ENCODE assay signal across 7 worm cellular contexts in genomic region chrV:19611675-19612345, ce11.
TF ChIP-seq lines count a peak whose summit lies in the region.

No protein-coding gene starts in this region.

TF ChIP-seq in whole organism, L1 larva, 84 proteins besides CTCF, POLR2A, EP300 and RAD21:
- TF ChIP-seq tlp-1 (tag; optimal IDR thresholded peaks at IDR 0.05; lab: Kevin White, UChicago) (no peak), fkh-8 (tag; optimal IDR thresholded peaks at IDR 0.05; lab: Kevin White, UChicago) (no peak), nhr-237 (tag; optimal IDR thresholded peaks at IDR 0.05; lab: Kevin White, UChicago) (no peak), elt-2 (tag; optimal IDR thresholded peaks at IDR 0.05; lab: Kevin White, UChicago) (no peak), nhr-85 (tag; lab: Kevin White, UChicago) (peak; percentile 61), nhr-19 (GFP tag; conservative IDR thresholded peaks at IDR 0.05; lab: Robert Waterston, UW) (peak; percentile 10; the same call in 1 of the 2 replicates), lin-14 (GFP tag; optimal IDR thresholded peaks at IDR 0.05; lab: Kevin White, UChicago) (peak; percentile 2), grh-1 (GFP tag; IDR thresholded peaks at IDR 0.05; lab: Robert Waterston, UW) (0 out of 2 replicates have a peak, but pooled peaks have one; percentile 40), aha-1 (tag; optimal IDR thresholded peaks at IDR 0.05; lab: Kevin White, UChicago) (no peak)

TF ChIP-seq in whole organism, L2 larva, 48 proteins besides CTCF, POLR2A, EP300 and RAD21:
- TF ChIP-seq lin-13 (GFP tag; optimal IDR thresholded peaks at IDR 0.05; lab: Kevin White, UChicago) (peak; percentile 4), nhr-21 (tag; optimal IDR thresholded peaks at IDR 0.05; lab: Kevin White, UChicago) (peak; percentile 11), nhr-25 (tag; optimal IDR thresholded peaks at IDR 0.05; lab: Kevin White, UChicago) (no peak), ama-1 (optimal IDR thresholded peaks at IDR 0.05; lab: Kevin White, UChicago) (peak; percentile 21), elt-3 (tag; optimal IDR thresholded peaks at IDR 0.05; lab: Kevin White, UChicago) (no peak), Y55F3AM.14 (GFP tag; optimal IDR thresholded peaks at IDR 0.05; lab: Kevin White, UChicago) (peak; percentile 32)
TF ChIP-seq in whole organism, L2 larva: peak in this region for 4.

TF ChIP-seq in whole organism, L3 larva, 47 proteins besides CTCF, POLR2A, EP300 and RAD21:
- TF ChIP-seq nhr-43 (tag; optimal IDR thresholded peaks at IDR 0.05; lab: Kevin White, UChicago; ENCODE audit: poor library complexity, severe bottlenecking) (peak; percentile 59), nfya-1 (tag; optimal IDR thresholded peaks at IDR 0.05; lab: Kevin White, UChicago; ENCODE audit: insufficient read depth) (peak; percentile 25), ama-1 (optimal IDR thresholded peaks at IDR 0.05; lab: Kevin White, UChicago) (peak; percentile 80), nhr-23 (tag; optimal IDR thresholded peaks at IDR 0.05; lab: Kevin White, UChicago) (peak; percentile 60), ceh-9 (tag; optimal IDR thresholded peaks at IDR 0.05; lab: Kevin White, UChicago) (no peak)
TF ChIP-seq in whole organism, L3 larva: peak in this region for 4.

TF ChIP-seq in whole organism, L4 larva, 104 proteins besides CTCF, POLR2A, EP300 and RAD21 (continues in another document):
- TF ChIP-seq daf-19 (GFP tag; conservative IDR thresholded peaks at IDR 0.05; lab: Robert Waterston, UW): no peak
- TF ChIP-seq zip-11 (GFP tag; IDR thresholded peaks at IDR 0.05; lab: Robert Waterston, UW): no peak
- no peak for TF ChIP-seq Y75B8A.6 (GFP tag; IDR thresholded peaks at IDR 0.05; lab: Robert Waterston, UW)
- peak; percentile 75 for TF ChIP-seq set-16 (GFP tag; IDR thresholded peaks at IDR 0.05; lab: Robert Waterston, UW)
- TF ChIP-seq mdl-1 (tag; optimal IDR thresholded peaks at IDR 0.05; lab: Kevin White, UChicago): no peak
- TF ChIP-seq ceh-82 (tag; optimal IDR thresholded peaks at IDR 0.05; lab: Kevin White, UChicago): no peak
- peak; percentile 14 for TF ChIP-seq lin-13 (GFP tag; optimal IDR thresholded peaks at IDR 0.05; lab: Kevin White, UChicago)
- TF ChIP-seq hif-1 (tag; optimal IDR thresholded peaks at IDR 0.05; lab: Kevin White, UChicago): peak in 1 of 2 experiments; percentile 23
- no peak for TF ChIP-seq nhr-25 (tag; optimal IDR thresholded peaks at IDR 0.05; lab: Kevin White, UChicago; ENCODE audit: borderline replicate concordance, insufficient read depth)
- TF ChIP-seq arid-1 (GFP tag; conservative IDR thresholded peaks at IDR 0.05; lab: Robert Waterston, UW): peak; percentile 3; the same call in 1 of the 2 replicates
- TF ChIP-seq tra-1 (GFP tag; IDR thresholded peaks at IDR 0.05; lab: Robert Waterston, UW): 0 out of 2 replicates have a peak, but pooled peaks have one; percentile 8
- TF ChIP-seq D1046.2 (GFP tag; IDR thresholded peaks at IDR 0.05; lab: Robert Waterston, UW): peak; percentile 61; the same call in 1 of the 2 replicates
- 0 out of 2 replicates have a peak, but pooled peaks have one; percentile 7 for TF ChIP-seq nhr-41 (GFP tag; IDR thresholded peaks at IDR 0.05; lab: Robert Waterston, UW)
- 0 out of 2 replicates have a peak, but pooled peaks have one; percentile 6 for TF ChIP-seq lin-29 (GFP tag; IDR thresholded peaks at IDR 0.05; lab: Robert Waterston, UW)
- TF ChIP-seq Y105C5A.15 (GFP tag; IDR thresholded peaks at IDR 0.05; lab: Robert Waterston, UW): no peak

TF ChIP-seq in whole organism, midembryonic, 9 proteins besides CTCF, POLR2A, EP300 and RAD21:
- TF ChIP-seq T22C8.4 (GFP tag; IDR thresholded peaks at IDR 0.05; lab: Robert Waterston, UW) (0 out of 2 replicates have a peak, but pooled peaks have one; percentile 8), ztf-29 (GFP tag; IDR thresholded peaks at IDR 0.05; lab: Robert Waterston, UW) (no peak)

TF ChIP-seq in whole organism, mixed stage, embryonic, 35 proteins besides CTCF, POLR2A, EP300 and RAD21:
- TF ChIP-seq elt-1 (tag; optimal IDR thresholded peaks at IDR 0.05; lab: Kevin White, UChicago; ENCODE audit: borderline replicate concordance, insufficient read depth): no peak
- TF ChIP-seq drap-1 (GFP tag; optimal IDR thresholded peaks at IDR 0.05; lab: Kevin White, UChicago): peak; percentile 31

TF ChIP-seq in whole organism, young adult, 124 proteins besides CTCF, POLR2A, EP300 and RAD21 (continues in another document):
- TF ChIP-seq sdz-38 (tag; optimal IDR thresholded peaks at IDR 0.05; lab: Kevin White, UChicago): no peak
- peak; percentile 53; the same call in 1 of the 2 replicates for TF ChIP-seq ztf-6 (GFP tag; IDR thresholded peaks at IDR 0.05; lab: Robert Waterston, UW)
- TF ChIP-seq sptf-2 (GFP tag; optimal IDR thresholded peaks at IDR 0.05; lab: Kevin White, UChicago): no peak
- no peak for TF ChIP-seq efl-1 (GFP tag; optimal IDR thresholded peaks at IDR 0.05; lab: Kevin White, UChicago)
- TF ChIP-seq hmg-20 (GFP tag; IDR thresholded peaks at IDR 0.05; lab: Robert Waterston, UW): no peak
- TF ChIP-seq nfya-1 (tag; optimal IDR thresholded peaks at IDR 0.05; lab: Kevin White, UChicago; ENCODE audit: borderline replicate concordance, insufficient read depth): no peak
- 0 out of 2 replicates have a peak, but pooled peaks have one; percentile 40 for TF ChIP-seq K11D2.4 (GFP tag; IDR thresholded peaks at IDR 0.05; lab: Robert Waterston, UW)
- no peak for TF ChIP-seq let-526 (GFP tag; IDR thresholded peaks at IDR 0.05; lab: Robert Waterston, UW)
- no peak for TF ChIP-seq B0019.2 (GFP tag; conservative IDR thresholded peaks at IDR 0.05; lab: Robert Waterston, UW)
- TF ChIP-seq nhr-179 (tag; optimal IDR thresholded peaks at IDR 0.05; lab: Kevin White, UChicago): no peak
- TF ChIP-seq nhr-120 (GFP tag; IDR thresholded peaks at IDR 0.05; lab: Robert Waterston, UW): 0 out of 2 replicates have a peak, but pooled peaks have one; percentile 57
- TF ChIP-seq ccch-3 (GFP tag; optimal IDR thresholded peaks at IDR 0.05; lab: Kevin White, UChicago): no peak
- TF ChIP-seq mes-4 (tag; optimal IDR thresholded peaks at IDR 0.05; lab: Kevin White, UChicago): no peak
- TF ChIP-seq F33H1.4 (GFP tag; IDR thresholded peaks at IDR 0.05; lab: Robert Waterston, UW): no peak
- no peak for TF ChIP-seq ztf-3 (GFP tag; optimal IDR thresholded peaks at IDR 0.05; lab: Kevin White, UChicago)
- no peak for TF ChIP-seq ceh-100 (GFP tag; IDR thresholded peaks at IDR 0.05; lab: Robert Waterston, UW)
- 0 out of 2 replicates have a peak, but pooled peaks have one; percentile 11 for TF ChIP-seq mcd-1 (GFP tag; IDR thresholded peaks at IDR 0.05; lab: Robert Waterston, UW)
- TF ChIP-seq lir-1 (GFP tag; conservative IDR thresholded peaks at IDR 0.05; lab: Robert Waterston, UW): no peak
- TF ChIP-seq cebp-2 (GFP tag; IDR thresholded peaks at IDR 0.05; lab: Robert Waterston, UW): no peak
- no peak for TF ChIP-seq C17E4.6 (GFP tag; IDR thresholded peaks at IDR 0.05; lab: Robert Waterston, UW)
- TF ChIP-seq F52B5.7 (tag; optimal IDR thresholded peaks at IDR 0.05; lab: Kevin White, UChicago): no peak
- no peak for TF ChIP-seq T26A5.8 (tag; optimal IDR thresholded peaks at IDR 0.05; lab: Kevin White, UChicago)
- TF ChIP-seq ceh-91 (GFP tag; IDR thresholded peaks at IDR 0.05; lab: Robert Waterston, UW): no peak
- TF ChIP-seq madf-3 (GFP tag; IDR thresholded peaks at IDR 0.05; lab: Robert Waterston, UW): peak; percentile 49; the same call in 1 of the 2 replicates
- TF ChIP-seq lsl-1 (GFP tag; optimal IDR thresholded peaks at IDR 0.05; lab: Kevin White, UChicago): no peak
- TF ChIP-seq hmg-1.2 (GFP tag; IDR thresholded peaks at IDR 0.05; lab: Robert Waterston, UW): peak; percentile 79
- TF ChIP-seq mxl-1 (tag; optimal IDR thresholded peaks at IDR 0.05; lab: Kevin White, UChicago): no peak
- TF ChIP-seq atf-7 (tag; optimal IDR thresholded peaks at IDR 0.05; lab: Kevin White, UChicago): no peak
- no peak for TF ChIP-seq ekl-4 (GFP tag; IDR thresholded peaks at IDR 0.05; lab: Robert Waterston, UW)
- no peak for TF ChIP-seq gei-17 (GFP tag; optimal IDR thresholded peaks at IDR 0.05; lab: Kevin White, UChicago)
- no peak for TF ChIP-seq madf-10 (tag; optimal IDR thresholded peaks at IDR 0.05; lab: Kevin White, UChicago)
- no peak for TF ChIP-seq T07F8.4 (tag; optimal IDR thresholded peaks at IDR 0.05; lab: Kevin White, UChicago)
- TF ChIP-seq unc-130 (GFP tag; optimal IDR thresholded peaks at IDR 0.05; lab: Kevin White, UChicago): no peak
- no peak for TF ChIP-seq die-1 (tag; optimal IDR thresholded peaks at IDR 0.05; lab: Kevin White, UChicago)
- TF ChIP-seq bed-2 (GFP tag; IDR thresholded peaks at IDR 0.05; lab: Robert Waterston, UW): no peak
- no peak for TF ChIP-seq athp-1 (tag; optimal IDR thresholded peaks at IDR 0.05; lab: Kevin White, UChicago)
- no peak for TF ChIP-seq ztf-18 (tag; optimal IDR thresholded peaks at IDR 0.05; lab: Kevin White, UChicago)
- TF ChIP-seq ztf-28 (GFP tag; IDR thresholded peaks at IDR 0.05; lab: Robert Waterston, UW): no peak
- no peak for TF ChIP-seq rcor-1 (GFP tag; IDR thresholded peaks at IDR 0.05; lab: Robert Waterston, UW)
- TF ChIP-seq madf-6 (GFP tag; IDR thresholded peaks at IDR 0.05; lab: Robert Waterston, UW): 0 out of 2 replicates have a peak, but pooled peaks have one; percentile 31
- TF ChIP-seq Y53G8AR.9 (GFP tag; conservative IDR thresholded peaks at IDR 0.05; lab: Robert Waterston, UW): no peak
- TF ChIP-seq somi-1 (GFP tag; optimal IDR thresholded peaks at IDR 0.05; lab: Kevin White, UChicago): peak; percentile 5
- no peak for TF ChIP-seq chd-7 (tag; optimal IDR thresholded peaks at IDR 0.05; lab: Kevin White, UChicago)
- TF ChIP-seq aptf-3 (GFP tag; IDR thresholded peaks at IDR 0.05; lab: Robert Waterston, UW): no peak
- TF ChIP-seq Y56A3A.18 (GFP tag; IDR thresholded peaks at IDR 0.05; lab: Robert Waterston, UW): no peak
- TF ChIP-seq zim-3 (tag; optimal IDR thresholded peaks at IDR 0.05; lab: Kevin White, UChicago): no peak
- no peak for TF ChIP-seq ztf-22 (GFP tag; optimal IDR thresholded peaks at IDR 0.05; lab: Kevin White, UChicago)
- TF ChIP-seq ZK185.1 (tag; optimal IDR thresholded peaks at IDR 0.05; lab: Kevin White, UChicago; ENCODE audit: poor library complexity, severe bottlenecking): no peak
- peak; percentile 14 for TF ChIP-seq ztf-26 (tag; optimal IDR thresholded peaks at IDR 0.05; lab: Kevin White, UChicago)
- TF ChIP-seq B0261.1 (tag; optimal IDR thresholded peaks at IDR 0.05; lab: Kevin White, UChicago): no peak
- no peak for TF ChIP-seq attf-5 (GFP tag; optimal IDR thresholded peaks at IDR 0.05; lab: Kevin White, UChicago)
- no peak for TF ChIP-seq fkh-3 (tag; optimal IDR thresholded peaks at IDR 0.05; lab: Kevin White, UChicago)
- TF ChIP-seq let-607 (tag; optimal IDR thresholded peaks at IDR 0.05; lab: Kevin White, UChicago): no peak
